Worm (Caenorhabditis elegans): ENCODE results near the gene pax-1.

DNA sequence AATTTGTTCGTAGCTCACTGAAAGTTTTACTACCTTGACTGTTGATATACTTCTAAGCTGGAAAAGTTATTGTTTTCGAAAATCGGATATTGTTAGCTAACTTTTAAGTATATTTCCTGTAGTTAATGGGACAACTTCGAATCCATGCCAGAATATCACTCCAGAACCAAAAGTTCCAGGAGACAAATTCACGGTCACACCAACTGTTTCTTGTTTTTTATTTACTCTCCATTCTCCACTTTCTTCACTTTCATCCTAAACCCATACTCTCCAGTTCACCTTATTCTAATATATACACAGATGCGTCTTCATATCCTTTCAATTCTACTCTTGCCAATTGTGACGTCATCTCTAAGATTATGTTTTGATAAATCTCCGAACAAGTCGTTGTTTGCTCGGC is 34.3 kb downstream of the pax-1 start, which contains the start of gene C16D9.1:
- TF ChIP-seq elt-3 (tag; optimal IDR thresholded peaks at IDR 0.05), result no peak
- no peak for TF ChIP-seq blmp-1 (tag; optimal IDR thresholded peaks at IDR 0.05)
- no peak for TF ChIP-seq nhr-2 (tag; optimal IDR thresholded peaks at IDR 0.05)
- TF ChIP-seq mab-5 (tag; optimal IDR thresholded peaks at IDR 0.05), result no peak
- no peak for TF ChIP-seq drap-1 (GFP tag; optimal IDR thresholded peaks at IDR 0.05)
- no peak for TF ChIP-seq unc-39 (tag; optimal IDR thresholded peaks at IDR 0.05)
- no peak for TF ChIP-seq unc-120 (tag; optimal IDR thresholded peaks at IDR 0.05; ENCODE audit: poor library complexity, severe bottlenecking)
- TF ChIP-seq unc-62 (GFP tag; optimal IDR thresholded peaks at IDR 0.05), result no peak
- TF ChIP-seq pha-4 (tag; optimal IDR thresholded peaks at IDR 0.05), result no peak
- no peak for TF ChIP-seq lin-13 (tag; optimal IDR thresholded peaks at IDR 0.05)
